Worm (Caenorhabditis elegans) whole organism, midembryonic: ENCODE measurements around the gene C47A10.12.

Source experiments
- T22C8.4 ChIP-seq: fragments of 200-800 bp; sonication (Bioruptor generic); IDR thresholded peaks from 2 replicates; pipeline ENCODE4 v1.3.6; 2022; ENCODE audit warnings: missing genetic modification characterization, missing compliant biosample characterization
- cog-1 ChIP-seq: sonication (generic microtip); optimal IDR thresholded peaks from 2 replicates; lab custom pipeline; 2016; ENCODE audit warnings: missing genetic modification characterization, missing compliant biosample characterization
- flt-1 ChIP-seq: fragments of 200-800 bp; sonication (Bioruptor generic); IDR thresholded peaks from 2 replicates; pipeline ENCODE4 v1.3.6; 2022; ENCODE audit warnings: missing genetic modification characterization, missing compliant biosample characterization
- klf-2 ChIP-seq: fragments of 200-800 bp; sonication (Bioruptor generic); conservative IDR thresholded peaks from 2 replicates; pipeline ENCODE4 v1.3.6; 2022; ENCODE audit warnings: missing genetic modification reagents, missing genetic modification characterization, missing compliant biosample characterization
- med-1 ChIP-seq: sonication (generic microtip); optimal IDR thresholded peaks from 2 replicates; lab custom pipeline; 2017; ENCODE audit warnings: missing genetic modification characterization, mild to moderate bottlenecking, missing compliant biosample characterization, antibody characterized with exemption, missing genetic modification reagents; ENCODE audit not compliant: insufficient read depth
- ref-1 ChIP-seq: fragments of 200-800 bp; sonication (Bioruptor generic); conservative IDR thresholded peaks from 2 replicates; pipeline ENCODE4 v1.3.6; 2022; ENCODE audit warnings: missing genetic modification reagents, missing genetic modification characterization, missing compliant biosample characterization
- tab-1 ChIP-seq: fragments of 200-800 bp; sonication (Bioruptor generic); IDR thresholded peaks from 2 replicates; pipeline ENCODE4 v1.3.6; 2022; ENCODE audit warnings: missing genetic modification characterization, missing compliant biosample characterization
- ztf-23 ChIP-seq: fragments of 200-800 bp; sonication (Bioruptor generic); IDR thresholded peaks from 2 replicates; pipeline ENCODE4 v1.3.6; 2022; ENCODE audit warnings: missing genetic modification reagents, missing genetic modification characterization, missing compliant biosample characterization
- ztf-29 ChIP-seq: fragments of 200-800 bp; sonication (Bioruptor generic); IDR thresholded peaks from 2 replicates; pipeline ENCODE4 v1.3.6; 2022; ENCODE audit warnings: missing genetic modification reagents, missing genetic modification characterization, missing compliant biosample characterization

C47A10.12 gene

ce11 chrV:17790191-17790590 is 12.5 kb downstream of the C47A10.12 start, which contains the start of gene srh-290:
Gene srh-290, plus strand, starts transcription at chrV:17790491.
- no peak for TF ChIP-seq ztf-23 (GFP tag; lab: Robert Waterston, UW)
- TF ChIP-seq ref-1 (GFP tag; lab: Robert Waterston, UW): no peak
- TF ChIP-seq tab-1 (GFP tag; lab: Robert Waterston, UW): no peak
- no peak for TF ChIP-seq med-1 (GFP tag; lab: Kevin White, UChicago)
- TF ChIP-seq flt-1 (GFP tag; lab: Robert Waterston, UW): no peak
- no peak for TF ChIP-seq T22C8.4 (GFP tag; lab: Robert Waterston, UW)
- TF ChIP-seq klf-2 (GFP tag; lab: Robert Waterston, UW): no peak
- TF ChIP-seq ztf-29: no peak

- no peak for TF ChIP-seq ztf-29
These were observed 16.3 kb downstream of the C47A10.12 start, which contains the start of gene srh-289 for ce11 chrV:17793986-17794385. Gene srh-289, minus strand, starts transcription at chrV:17794086.

DNA sequence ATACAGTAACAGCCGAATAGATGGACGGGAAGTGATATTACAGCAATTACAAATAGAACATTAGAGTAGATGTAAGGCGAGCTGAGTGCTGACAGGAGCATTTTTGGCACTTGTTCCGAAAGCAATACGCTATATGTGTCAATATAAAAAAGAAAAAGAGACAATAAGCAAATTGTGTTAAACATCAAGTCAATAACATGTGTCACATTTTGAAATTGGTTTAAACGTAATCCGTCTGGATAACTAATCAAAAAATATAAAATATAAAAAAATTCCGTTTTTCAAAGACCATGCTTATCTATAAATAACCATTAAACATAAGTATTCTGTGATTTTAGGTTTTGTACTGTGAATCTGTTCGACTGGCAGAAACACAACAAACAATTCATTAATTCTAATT is 17.9 kb downstream of the C47A10.12 start, which contains the start of gene srh-288:
Gene srh-288 (minus strand): TSS at position 101 of the 400 bp plus-strand sequence.
- no peak for TF ChIP-seq tab-1 (GFP tag; lab: Robert Waterston, UW)

DNA sequence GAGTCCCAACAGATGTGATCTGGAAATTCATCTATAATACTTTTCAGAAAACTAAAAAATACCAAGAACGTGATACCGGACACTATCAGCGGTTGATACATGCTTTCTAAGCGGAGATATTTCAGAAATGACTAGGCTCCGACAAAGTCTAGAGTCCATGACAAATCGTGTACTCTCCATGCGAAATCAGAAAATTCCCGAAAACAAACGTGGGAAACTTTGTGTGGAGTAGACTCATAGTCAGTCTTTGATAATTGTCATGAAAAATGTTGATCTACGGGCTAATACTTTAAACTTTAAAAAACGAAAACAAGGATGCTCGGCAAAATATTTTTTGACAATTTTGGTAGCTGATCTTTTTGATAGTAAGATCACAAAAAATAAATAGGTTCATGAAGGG is 21.1 kb downstream of the C47A10.12 start, which contains the start of gene srx-18:
Gene srx-18 (minus strand): TSS at position 101 of the 400 bp plus-strand sequence.
- TF ChIP-seq klf-2 (GFP tag; lab: Robert Waterston, UW) (no peak), tab-1 (GFP tag; lab: Robert Waterston, UW) (no peak), med-1 (GFP tag; lab: Kevin White, UChicago) (no peak), ref-1 (GFP tag; lab: Robert Waterston, UW) (no peak), flt-1 (GFP tag; lab: Robert Waterston, UW) (no peak), cog-1 (tag; lab: Kevin White, UChicago) (no peak), T22C8.4 (GFP tag; lab: Robert Waterston, UW) (no peak), ztf-29 (no peak), ztf-23 (GFP tag; lab: Robert Waterston, UW) (no peak)

- no peak for TF ChIP-seq med-1 (GFP tag; lab: Kevin White, UChicago)
- TF ChIP-seq T22C8.4 (GFP tag; lab: Robert Waterston, UW): no peak
- no peak for TF ChIP-seq flt-1 (GFP tag; lab: Robert Waterston, UW)
- no peak for TF ChIP-seq tab-1 (GFP tag; lab: Robert Waterston, UW)
- no peak for TF ChIP-seq cog-1 (tag; lab: Kevin White, UChicago)
- no peak for TF ChIP-seq ztf-29
- TF ChIP-seq klf-2 (GFP tag; lab: Robert Waterston, UW): no peak
These were observed 22.8 kb downstream of the C47A10.12 start, which contains the start of gene srh-287 for ce11 chrV:17800538-17800937. Gene srh-287, plus strand, starts transcription at chrV:17800838.

DNA sequence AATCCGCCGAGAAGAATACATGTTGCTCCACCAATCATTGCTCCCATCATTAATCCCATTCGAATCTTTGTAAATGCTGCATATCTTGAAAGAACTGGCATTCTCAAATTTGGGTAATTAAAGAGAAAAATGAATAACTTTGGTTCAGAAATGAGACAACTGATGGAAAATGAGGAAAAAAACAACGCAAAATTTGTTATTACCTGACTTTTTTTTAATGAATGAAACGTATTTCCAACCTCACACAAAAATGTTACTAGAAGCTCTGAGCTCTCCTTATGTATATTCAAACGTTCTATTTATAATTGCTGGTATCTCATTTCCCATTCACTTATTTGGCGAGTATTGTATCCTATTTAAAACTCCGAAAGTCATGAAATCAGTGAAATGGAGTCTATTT is 24.8 kb downstream of the C47A10.12 start, which contains the start of the genes Y94A7B.11 and srh-292:
Gene Y94A7B.11 (minus strand): TSS at position 101 of the 400 bp plus-strand sequence.
Gene srh-292 (plus strand): TSS at position 251 of the 400 bp plus-strand sequence.
- TF ChIP-seq klf-2 (GFP tag; lab: Robert Waterston, UW) (no peak), ztf-23 (GFP tag; lab: Robert Waterston, UW) (no peak), flt-1 (GFP tag; lab: Robert Waterston, UW) (no peak), med-1 (GFP tag; lab: Kevin White, UChicago) (no peak), cog-1 (tag; lab: Kevin White, UChicago) (no peak), ztf-29 (no peak), T22C8.4 (GFP tag; lab: Robert Waterston, UW) (no peak), ref-1 (GFP tag; lab: Robert Waterston, UW) (no peak), tab-1 (GFP tag; lab: Robert Waterston, UW) (no peak)

ce11 chrV:17805323-17805722 is 27.6 kb downstream of the C47A10.12 start, which contains the start of gene srh-291:
Gene srh-291, plus strand, starts transcription at chrV:17805623.
- TF ChIP-seq klf-2 (GFP tag; lab: Robert Waterston, UW) (no peak), T22C8.4 (GFP tag; lab: Robert Waterston, UW) (no peak)

- no peak for TF ChIP-seq med-1 (GFP tag; lab: Kevin White, UChicago)
- no peak for TF ChIP-seq tab-1 (GFP tag; lab: Robert Waterston, UW)
- TF ChIP-seq klf-2 (GFP tag; lab: Robert Waterston, UW): no peak
- TF ChIP-seq flt-1 (GFP tag; lab: Robert Waterston, UW): no peak
- TF ChIP-seq ref-1 (GFP tag; lab: Robert Waterston, UW): no peak
These were observed 32.3 kb downstream of the C47A10.12 start, which contains the start of gene srh-296 for ce11 chrV:17810053-17810452. Gene srh-296, plus strand, starts transcription at chrV:17810353.

ce11 chrV:17812127-17812526 is 34.4 kb downstream of the C47A10.12 start:
- no peak for TF ChIP-seq ref-1 (GFP tag; lab: Robert Waterston, UW)

DNA sequence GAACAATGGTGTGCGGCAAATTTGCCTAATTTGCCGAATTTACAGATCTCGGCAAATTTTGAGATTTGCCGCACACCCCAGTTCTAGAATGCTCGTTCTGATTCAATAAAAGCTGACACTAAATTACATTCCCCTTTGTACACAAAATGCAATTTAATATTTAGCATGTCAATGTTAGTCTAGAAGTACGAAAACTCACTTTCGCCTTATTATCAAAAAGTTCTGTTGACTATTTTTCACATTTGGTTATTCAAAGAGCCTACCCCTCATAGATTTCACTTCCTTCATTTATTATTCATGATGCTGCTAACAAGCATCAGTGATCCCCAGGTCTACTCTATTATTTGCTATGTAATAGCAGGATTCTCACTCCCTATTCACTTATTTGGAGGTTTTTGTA is 40.8 kb downstream of the C47A10.12 start, which contains the start of gene srh-298:
Gene srh-298 (plus strand): TSS at position 301 of the 400 bp plus-strand sequence.
- TF ChIP-seq ref-1 (GFP tag; lab: Robert Waterston, UW) (no peak), med-1 (GFP tag; lab: Kevin White, UChicago) (no peak), flt-1 (GFP tag; lab: Robert Waterston, UW) (no peak), cog-1 (tag; lab: Kevin White, UChicago) (no peak), tab-1 (GFP tag; lab: Robert Waterston, UW) (no peak), ztf-23 (GFP tag; lab: Robert Waterston, UW) (no peak), klf-2 (GFP tag; lab: Robert Waterston, UW) (no peak), ztf-29 (no peak), T22C8.4 (GFP tag; lab: Robert Waterston, UW) (no peak)
